Fruit fly (Drosophila melanogaster) whole organism, embryonic: ENCODE measurements around the gene CG31191.

Source experiments
- Atf3 ChIP-seq: fragments of 200-800 bp; sonication (Bioruptor generic); optimal IDR thresholded peaks from 3 replicates; lab custom pipeline; 2016; ENCODE audit warnings: missing biosample characterization, missing genetic modification characterization
- CG12744 ChIP-seq: fragments of 200-800 bp; sonication (Bioruptor generic); optimal IDR thresholded peaks from 2 replicates; lab custom pipeline; 2016; ENCODE audit warnings: missing biosample characterization, missing genetic modification characterization
- CG15479 ChIP-seq: fragments of 200-800 bp; sonication (Bioruptor generic); optimal IDR thresholded peaks from 3 replicates; lab custom pipeline; 2019; ENCODE audit warnings: missing biosample characterization, mild to moderate bottlenecking, missing genetic modification characterization, moderate library complexity
- CG17568 ChIP-seq: fragments of 200-800 bp; sonication (Bioruptor generic); optimal IDR thresholded peaks from 2 replicates; lab custom pipeline; 2018; ENCODE audit warnings: missing biosample characterization, mild to moderate bottlenecking, missing genetic modification characterization, moderate library complexity
- CG17612 ChIP-seq: fragments of 200-800 bp; sonication (Bioruptor generic); IDR thresholded peaks from 2 replicates; pipeline ENCODE4 v1.3.6; 2022; ENCODE audit warnings: missing biosample characterization, missing genetic modification characterization
- CG17802 ChIP-seq: fragments of 200-800 bp; sonication (Bioruptor generic); optimal IDR thresholded peaks from 2 replicates; lab custom pipeline; 2018; ENCODE audit warnings: missing biosample characterization, mild to moderate bottlenecking, missing genetic modification characterization, moderate library complexity
- CG2120 ChIP-seq: fragments of 200-800 bp; sonication (Bioruptor generic); optimal IDR thresholded peaks from 3 replicates; lab custom pipeline; 2016; ENCODE audit warnings: missing biosample characterization, missing genetic modification characterization
- CG3726 ChIP-seq: fragments of 200-800 bp; sonication (Bioruptor generic); IDR thresholded peaks from 3 replicates; pipeline ENCODE4, ENCODE4 v1.3.6; 2022; ENCODE audit warnings: missing biosample characterization, missing genetic modification characterization
- CG7786 ChIP-seq: fragments of 200-800 bp; sonication (Bioruptor generic); optimal IDR thresholded peaks from 2 replicates; lab custom pipeline; 2016; ENCODE audit warnings: missing biosample characterization, missing genetic modification characterization
- CkIIα-i1 ChIP-seq: fragments of 200-800 bp; sonication (Bioruptor generic); IDR thresholded peaks from 2 replicates; pipeline ENCODE4 v1.3.6; 2022; ENCODE audit warnings: missing biosample characterization, missing genetic modification characterization
- Doc2 ChIP-seq: fragments of 200-800 bp; sonication (Bioruptor generic); IDR thresholded peaks from 2 replicates; pipeline ENCODE4 v1.3.6; 2022; ENCODE audit warnings: missing biosample characterization, missing genetic modification characterization
- Ets97D ChIP-seq: fragments of 200-800 bp; sonication (Bioruptor generic); optimal IDR thresholded peaks from 3 replicates; lab custom pipeline; 2016; ENCODE audit warnings: missing biosample characterization, missing genetic modification characterization
- H15 ChIP-seq: fragments of 200-800 bp; sonication (Bioruptor generic); IDR thresholded peaks from 3 replicates; pipeline ENCODE4 v1.3.6; 2022; ENCODE audit warnings: missing biosample characterization, missing genetic modification characterization
- HmgZ ChIP-seq: fragments of 200-800 bp; sonication (Bioruptor generic); optimal IDR thresholded peaks from 2 replicates; lab custom pipeline; 2018; ENCODE audit warnings: missing biosample characterization, mild to moderate bottlenecking, missing genetic modification characterization
- Hmx ChIP-seq: fragments of 200-800 bp; sonication (Bioruptor generic); optimal IDR thresholded peaks from 2 replicates; lab custom pipeline; 2016; ENCODE audit warnings: missing biosample characterization, missing genetic modification characterization
- Myb ChIP-seq: fragments of 200-800 bp; sonication (Bioruptor generic); optimal IDR thresholded peaks from 2 replicates; lab custom pipeline; 2016; ENCODE audit warnings: missing biosample characterization, missing genetic modification characterization
- NC2β ChIP-seq: fragments of 200-800 bp; sonication (Bioruptor generic); optimal IDR thresholded peaks from 2 replicates; lab custom pipeline; 2016; ENCODE audit warnings: missing biosample characterization, missing genetic modification characterization
- Neu2 ChIP-seq: fragments of 200-800 bp; sonication (Bioruptor generic); optimal IDR thresholded peaks from 3 replicates; lab custom pipeline; 2016; ENCODE audit warnings: missing biosample characterization, missing genetic modification characterization, borderline replicate concordance
- Ssrp ChIP-seq: fragments of 200-800 bp; sonication (Bioruptor generic); optimal IDR thresholded peaks from 2 replicates; lab custom pipeline; 2018; ENCODE audit warnings: missing biosample characterization, mild to moderate bottlenecking, missing genetic modification characterization, moderate library complexity
- Taf1 ChIP-seq: fragments of 200-800 bp; sonication (Bioruptor generic); IDR thresholded peaks from 2 replicates; pipeline ENCODE4 v1.3.6; 2022; ENCODE audit warnings: missing biosample characterization, missing genetic modification characterization
- ab ChIP-seq: fragments of 200-800 bp; sonication (Bioruptor generic); optimal IDR thresholded peaks from 2 replicates; lab custom pipeline; 2016; ENCODE audit warnings: missing biosample characterization, missing genetic modification characterization
- abd-A ChIP-seq: fragments of 200-800 bp; sonication (Bioruptor generic); optimal IDR thresholded peaks from 3 replicates; lab custom pipeline; 2019; ENCODE audit warnings: missing biosample characterization, mild to moderate bottlenecking, missing genetic modification characterization, moderate library complexity
- bsh ChIP-seq, 2 experiments: fragments of 200-800 bp; sonication (Bioruptor generic); optimal IDR thresholded peaks; 2 replicates each; lab custom pipeline; 2017 to 2018; ENCODE audit warnings: mild to moderate bottlenecking in 2 of 2, missing biosample characterization in 2 of 2, missing genetic modification characterization in 2 of 2, moderate library complexity in 1 of 2
- cad ChIP-seq: fragments of >200 bp; optimal IDR thresholded peaks from 2 replicates; lab custom pipeline; 2017; ENCODE audit warnings: missing biosample characterization, missing genetic modification characterization
- caup ChIP-seq: fragments of 200-800 bp; sonication (Bioruptor generic); optimal IDR thresholded peaks from 3 replicates; lab custom pipeline; 2017; ENCODE audit warnings: missing biosample characterization, mild to moderate bottlenecking, missing genetic modification characterization, moderate library complexity; ENCODE audit not compliant: severe bottlenecking
- croc ChIP-seq: fragments of 200-800 bp; sonication (Bioruptor generic); conservative IDR thresholded peaks from 3 replicates; pipeline ENCODE4 v1.3.6; 2022; ENCODE audit warnings: missing biosample characterization, missing genetic modification characterization
- dimm ChIP-seq: fragments of 200-800 bp; sonication (Bioruptor generic); IDR thresholded peaks from 2 replicates; pipeline ENCODE4 v1.3.6; 2022; ENCODE audit warnings: missing biosample characterization, missing genetic modification characterization
- dm ChIP-seq: fragments of 200-800 bp; sonication (Bioruptor generic); optimal IDR thresholded peaks from 3 replicates; lab custom pipeline; 2016; ENCODE audit warnings: missing biosample characterization, missing genetic modification characterization
- gcm2 ChIP-seq: fragments of 200-800 bp; sonication (Bioruptor generic); optimal IDR thresholded peaks from 2 replicates; lab custom pipeline; 2016; ENCODE audit warnings: missing biosample characterization, missing genetic modification characterization
- grn ChIP-seq: fragments of 200-800 bp; sonication (Bioruptor generic); optimal IDR thresholded peaks from 3 replicates; lab custom pipeline; 2017; ENCODE audit warnings: missing biosample characterization, missing genetic modification characterization
- gsb ChIP-seq: fragments of 200-800 bp; sonication (Bioruptor generic); IDR thresholded peaks from 2 replicates; pipeline ENCODE4 v1.3.6; 2022; ENCODE audit warnings: missing biosample characterization, missing genetic modification characterization
- hth ChIP-seq: fragments of >200 bp; optimal IDR thresholded peaks from 2 replicates; lab custom pipeline; 2017; ENCODE audit warnings: inconsistent platforms
- jing ChIP-seq: fragments of 200-800 bp; sonication (Bioruptor generic); optimal IDR thresholded peaks from 2 replicates; lab custom pipeline; 2018; ENCODE audit warnings: missing biosample characterization, mild to moderate bottlenecking, missing genetic modification characterization
- klu ChIP-seq: fragments of 200-800 bp; sonication (Bioruptor generic); IDR thresholded peaks from 2 replicates; pipeline ENCODE4 v1.3.6; 2022; ENCODE audit warnings: missing biosample characterization, missing genetic modification characterization
- knrl ChIP-seq: fragments of 200-800 bp; sonication (Bioruptor generic); IDR thresholded peaks from 3 replicates; pipeline ENCODE4 v1.3.6; 2022; ENCODE audit warnings: missing biosample characterization, missing genetic modification characterization; ENCODE audit not compliant: partially characterized antibody
- lbe ChIP-seq: fragments of 200-800 bp; sonication (Bioruptor generic); optimal IDR thresholded peaks from 2 replicates; lab custom pipeline; 2016; ENCODE audit warnings: missing biosample characterization, mild to moderate bottlenecking, missing genetic modification characterization
- lilli ChIP-seq: fragments of 200-800 bp; sonication (Bioruptor generic); optimal IDR thresholded peaks from 3 replicates; lab custom pipeline; 2016; ENCODE audit warnings: missing biosample characterization, missing genetic modification characterization
- mirr ChIP-seq: fragments of 200-800 bp; sonication (Bioruptor generic); optimal IDR thresholded peaks from 3 replicates; lab custom pipeline; 2018; ENCODE audit warnings: missing biosample characterization, mild to moderate bottlenecking, missing genetic modification characterization
- nom ChIP-seq: fragments of 200-800 bp; sonication (Bioruptor generic); optimal IDR thresholded peaks from 2 replicates; lab custom pipeline; 2017; ENCODE audit warnings: missing biosample characterization, missing genetic modification characterization, mild to moderate bottlenecking, moderate library complexity, missing genetic modification reagents
- psq ChIP-seq: fragments of 200-800 bp; sonication (Bioruptor generic); optimal IDR thresholded peaks from 2 replicates; lab custom pipeline; 2017; ENCODE audit warnings: missing biosample characterization, missing genetic modification characterization
- shn ChIP-seq: fragments of 200-800 bp; sonication (Bioruptor generic); optimal IDR thresholded peaks from 3 replicates; lab custom pipeline; 2016; ENCODE audit warnings: missing biosample characterization, missing genetic modification characterization
- sima ChIP-seq: fragments of 200-800 bp; sonication (Bioruptor generic); optimal IDR thresholded peaks from 2 replicates; lab custom pipeline; 2016; ENCODE audit warnings: missing biosample characterization, missing genetic modification characterization
- slbo ChIP-seq: fragments of 200-800 bp; sonication (Bioruptor generic); IDR thresholded peaks from 2 replicates; pipeline ENCODE4 v1.3.6; 2022; ENCODE audit warnings: missing biosample characterization, missing genetic modification characterization
- sna ChIP-seq: fragments of 200-800 bp; sonication (Bioruptor generic); IDR thresholded peaks from 2 replicates; pipeline ENCODE4 v1.3.6; 2022; ENCODE audit warnings: missing biosample characterization, missing genetic modification characterization; ENCODE audit not compliant: partially characterized antibody
- tio ChIP-seq: fragments of 200-800 bp; sonication (Bioruptor generic); optimal IDR thresholded peaks from 2 replicates; lab custom pipeline; 2017; ENCODE audit warnings: missing biosample characterization, missing genetic modification characterization, inconsistent platforms
- ttk ChIP-seq: fragments of 200-800 bp; sonication (Bioruptor generic); IDR thresholded peaks from 2 replicates; pipeline ENCODE4 v2.1.2; 2022; ENCODE audit warnings: missing biosample characterization, missing genetic modification characterization
- zen ChIP-seq: fragments of 200-800 bp; sonication (Bioruptor generic); optimal IDR thresholded peaks from 3 replicates; lab custom pipeline; 2018; ENCODE audit warnings: missing biosample characterization, mild to moderate bottlenecking, missing genetic modification characterization, moderate library complexity
- zfh1 ChIP-seq: fragments of 200-800 bp; sonication (Bioruptor generic); IDR thresholded peaks from 3 replicates; pipeline ENCODE4 v1.3.6; 2022; ENCODE audit warnings: missing biosample characterization, missing genetic modification characterization

The CG31191 gene

dm6 chr3R:20956875-20957874 is 11.8 kb upstream of the CG31191 start (continued):
- TF ChIP-seq ttk (GFP tag; lab: Robert Waterston, UW) (peak; percentile 43; the same call in 1 of the 2 replicates), mirr (GFP tag; lab: Kevin White, UChicago) (peak; percentile 9), ab (GFP tag; lab: Kevin White, UChicago) (no peak), CG3726 (GFP tag; lab: Robert Waterston, UW) (peak; percentile 73; the same call in 1 of the 3 replicates), abd-A (tag; lab: Kevin White, UChicago) (peak; percentile 63), Ssrp (tag; lab: Kevin White, UChicago) (peak; percentile 86), caup (peak; percentile 82), Neu2 (peak; percentile 1), Ets97D (GFP tag; lab: Kevin White, UChicago) (no peak), lilli (GFP tag; lab: Kevin White, UChicago) (peak; percentile 88), Hmx (GFP tag; lab: Kevin White, UChicago) (peak; percentile 60), CG7786 (GFP tag; lab: Kevin White, UChicago) (peak; percentile 82), Taf1 (GFP tag; lab: Robert Waterston, UW) (no peak), hth (lab: Kevin White, UChicago) (no peak), gsb (peak; percentile 40), croc (GFP tag; lab: Robert Waterston, UW) (peak; percentile 38; the same call in 1 of the 3 replicates), CG12744 (GFP tag; lab: Kevin White, UChicago) (peak; percentile 68), CG17802 (tag; lab: Kevin White, UChicago) (peak; percentile 31), dimm (GFP tag; lab: Robert Waterston, UW) (no peak), grn (GFP tag; lab: Kevin White, UChicago) (no peak), sima (GFP tag; lab: Kevin White, UChicago) (no peak), zfh1 (GFP tag; lab: Robert Waterston, UW) (no peak; the same call in 2 of the 3 replicates), CkIIα-i1 (GFP tag; lab: Robert Waterston, UW) (0 out of 2 replicates have a peak, but pooled peaks have one; percentile 9), H15 (peak; percentile 37; the same call in 1 of the 3 replicates), klu (GFP tag; lab: Robert Waterston, UW) (peak; percentile 72; the same call in 1 of the 2 replicates), CG15479 (GFP tag; lab: Kevin White, UChicago) (no peak), dm (GFP tag; lab: Kevin White, UChicago) (peak; percentile 59), CG2120 (GFP tag; lab: Kevin White, UChicago) (peak; percentile 91), Myb (GFP tag; lab: Kevin White, UChicago) (peak; percentile 61), CG17568 (GFP tag; lab: Kevin White, UChicago) (peak; percentile 71), shn (GFP tag; lab: Kevin White, UChicago) (peak; percentile 69), psq (GFP tag; lab: Kevin White, UChicago) (peak; percentile 67), bsh (GFP tag; optimal IDR thresholded peaks at IDR 0.05; lab: Kevin White, UChicago) (peak in 1 of 2 experiments; percentile 70), nom (no peak), Atf3 (GFP tag; lab: Kevin White, UChicago) (peak; percentile 39), jing (GFP tag; lab: Kevin White, UChicago) (peak; percentile 71), NC2β (GFP tag; lab: Kevin White, UChicago) (peak; percentile 50), CG17612 (GFP tag; lab: Robert Waterston, UW) (no peak), knrl (GFP tag; lab: Robert Waterston, UW) (peak; percentile 14; the same call in 1 of the 3 replicates), tio (GFP tag; lab: Kevin White, UChicago) (peak; percentile 95), gcm2 (GFP tag; lab: Kevin White, UChicago) (peak; percentile 53), zen (peak; percentile 58), slbo (GFP tag; lab: Robert Waterston, UW) (peak; percentile 73), cad (GFP tag; lab: Kevin White, UChicago) (no peak), sna (GFP tag; lab: Robert Waterston, UW) (peak; percentile 47; the same call in 1 of the 2 replicates), lbe (GFP tag; lab: Kevin White, UChicago) (peak; percentile 46), HmgZ (tag; lab: Kevin White, UChicago) (peak; percentile 49), Doc2 (GFP tag; lab: Robert Waterston, UW) (no peak)
